Worm (Caenorhabditis elegans): ENCODE results near the gene xbx-6.

The xbx-6 gene

ce11 chrV:9738077-9738705 lies 35.3 kb downstream of the xbx-6 start:
- TF ChIP-seq lin-15B (tag; optimal IDR thresholded peaks at IDR 0.05) (no peak), ztf-4 (tag; optimal IDR thresholded peaks at IDR 0.05) (no peak), pqm-1 (tag; optimal IDR thresholded peaks at IDR 0.05) (peak; percentile 47), skn-1 (tag; optimal IDR thresholded peaks at IDR 0.05) (no peak), elt-2 (tag; optimal IDR thresholded peaks at IDR 0.05) (peak; percentile 70)

- TF ChIP-seq jun-1 (tag; optimal IDR thresholded peaks at IDR 0.05) (no peak), elt-1 (tag; optimal IDR thresholded peaks at IDR 0.05) (no peak), egl-27 (tag; optimal IDR thresholded peaks at IDR 0.05) (no peak), snpc-4 (tag; optimal IDR thresholded peaks at IDR 0.05) (no peak), hmg-11 (tag; optimal IDR thresholded peaks at IDR 0.05) (no peak), ztf-11 (tag; optimal IDR thresholded peaks at IDR 0.05) (no peak), zag-1 (tag; optimal IDR thresholded peaks at IDR 0.05) (no peak), ceh-28 (tag; optimal IDR thresholded peaks at IDR 0.05) (no peak), nhr-23 (tag; optimal IDR thresholded peaks at IDR 0.05) (no peak), elt-2 (tag; optimal IDR thresholded peaks at IDR 0.05) (no peak), unc-62 (GFP tag; optimal IDR thresholded peaks at IDR 0.05) (no peak), mml-1 (tag; optimal IDR thresholded peaks at IDR 0.05) (no peak), elt-3 (tag; optimal IDR thresholded peaks at IDR 0.05) (no peak), fos-1 (tag; optimal IDR thresholded peaks at IDR 0.05) (no peak), skn-1 (tag; optimal IDR thresholded peaks at IDR 0.05) (no peak), ceh-16 (tag; optimal IDR thresholded peaks at IDR 0.05) (no peak), nhr-77 (tag; optimal IDR thresholded peaks at IDR 0.05) (no peak)
Observed at ce11 chrV:9739402-9739801, 36.5 kb downstream of the xbx-6 start, which contains the start of gene marc-1. Gene marc-1 (plus strand): TSS chrV:9739702.

ce11 chrV:9740858-9741257 lies 38.0 kb downstream of the xbx-6 start, which contains the start of gene sta-2:
Gene sta-2 (plus strand): TSS chrV:9741206.
- TF ChIP-seq nhr-76 (tag; optimal IDR thresholded peaks at IDR 0.05) = no peak
- TF ChIP-seq nfya-1 (tag; optimal IDR thresholded peaks at IDR 0.05; ENCODE audit: insufficient read depth) = no peak
- peak; percentile 8 for TF ChIP-seq egl-27 (tag; optimal IDR thresholded peaks at IDR 0.05)
- peak; percentile 65 for TF ChIP-seq nhr-23 (tag; optimal IDR thresholded peaks at IDR 0.05)
- TF ChIP-seq nhr-25 (tag; optimal IDR thresholded peaks at IDR 0.05) = peak; percentile 85
- TF ChIP-seq ceh-82 (tag; optimal IDR thresholded peaks at IDR 0.05) = no peak
- TF ChIP-seq ceh-28 (tag; optimal IDR thresholded peaks at IDR 0.05) = peak; percentile 57

- TF ChIP-seq tbx-2 (tag; optimal IDR thresholded peaks at IDR 0.05) (no peak), lsy-12 (tag; optimal IDR thresholded peaks at IDR 0.05) (no peak), nhr-76 (tag; optimal IDR thresholded peaks at IDR 0.05) (no peak), mml-1 (tag; optimal IDR thresholded peaks at IDR 0.05) (no peak), nhr-11 (tag; optimal IDR thresholded peaks at IDR 0.05) (no peak), fos-1 (tag; optimal IDR thresholded peaks at IDR 0.05) (no peak), zag-1 (tag; optimal IDR thresholded peaks at IDR 0.05) (no peak), egl-5 (tag; optimal IDR thresholded peaks at IDR 0.05) (no peak), jun-1 (tag; optimal IDR thresholded peaks at IDR 0.05) (no peak), nhr-67 (tag; optimal IDR thresholded peaks at IDR 0.05) (no peak), pha-4 (tag; optimal IDR thresholded peaks at IDR 0.05) (no peak), eor-1 (tag; optimal IDR thresholded peaks at IDR 0.05) (no peak), ceh-28 (tag; optimal IDR thresholded peaks at IDR 0.05) (no peak), ZK546.5 (tag; optimal IDR thresholded peaks at IDR 0.05) (no peak), skn-1 (tag; optimal IDR thresholded peaks at IDR 0.05) (no peak), daf-12 (tag; optimal IDR thresholded peaks at IDR 0.05) (no peak), lin-15B (tag; optimal IDR thresholded peaks at IDR 0.05) (no peak), nhr-25 (tag; optimal IDR thresholded peaks at IDR 0.05) (no peak)
Observed at ce11 chrV:9744934-9745333, 42.1 kb downstream of the xbx-6 start, which contains the start of gene F58E6.13. Gene F58E6.13 (plus strand): TSS chrV:9745234.

ce11 chrV:9750308-9750707 lies 47.5 kb downstream of the xbx-6 start, which contains the start of gene F58E6.4:
Gene F58E6.4 (minus strand): TSS chrV:9750408.
- TF ChIP-seq ztf-4 (tag; optimal IDR thresholded peaks at IDR 0.05) (no peak), ZK546.5 (tag; optimal IDR thresholded peaks at IDR 0.05) (no peak)
